Worm (Caenorhabditis elegans) whole organism, midembryonic: ENCODE measurements around the gene mapk-15.

ENCODE experiments used
- T22C8.4 ChIP-seq: fragments of 200-800 bp; sonication (Bioruptor generic); IDR thresholded peaks from 2 replicates; pipeline ENCODE4 v1.3.6; 2022; ENCODE audit warnings: missing genetic modification characterization, missing compliant biosample characterization
- flt-1 ChIP-seq: fragments of 200-800 bp; sonication (Bioruptor generic); IDR thresholded peaks from 2 replicates; pipeline ENCODE4 v1.3.6; 2022; ENCODE audit warnings: missing genetic modification characterization, missing compliant biosample characterization
- klf-2 ChIP-seq: fragments of 200-800 bp; sonication (Bioruptor generic); conservative IDR thresholded peaks from 2 replicates; pipeline ENCODE4 v1.3.6; 2022; ENCODE audit warnings: missing genetic modification reagents, missing genetic modification characterization, missing compliant biosample characterization
- med-1 ChIP-seq: sonication (generic microtip); optimal IDR thresholded peaks from 2 replicates; lab custom pipeline; 2017; ENCODE audit warnings: missing genetic modification characterization, mild to moderate bottlenecking, missing compliant biosample characterization, antibody characterized with exemption, missing genetic modification reagents; ENCODE audit not compliant: insufficient read depth

- TF ChIP-seq T22C8.4 (no peak), med-1 (GFP tag; lab: Kevin White, UChicago) (no peak), flt-1 (GFP tag; lab: Robert Waterston, UW) (no peak), klf-2 (GFP tag; lab: Robert Waterston, UW) (no peak)
Observed at ce11 chrIII:6077973-6078372, 10.3 kb downstream of the mapk-15 start.
